Worm (Caenorhabditis elegans) whole organism, L2 larva: Measurements from ENCODE around the gene ZK218.7.

ENCODE experiments used
- F13H6.1 ChIP-seq: sonication (generic microtip); optimal IDR thresholded peaks from 2 replicates; lab custom pipeline; 2016; ENCODE audit warnings: missing genetic modification characterization, missing compliant biosample characterization
- ZK546.5 ChIP-seq: sonication (generic microtip); optimal IDR thresholded peaks from 2 replicates; lab custom pipeline; 2017; ENCODE audit warnings: missing biosample characterization, missing genetic modification characterization
- aly-2 ChIP-seq: fragments of 150-350 bp; optimal IDR thresholded peaks from 2 replicates; lab custom pipeline; 2014; ENCODE audit warnings: missing biosample characterization, missing genetic modification characterization
- ama-1 ChIP-seq: fragments of 150-350 bp; optimal IDR thresholded peaks from 2 replicates; lab custom pipeline; 2018; ENCODE audit warnings: inconsistent platforms
- crh-2 ChIP-seq: sonication (generic microtip); optimal IDR thresholded peaks from 2 replicates; lab custom pipeline; 2017; ENCODE audit warnings: missing biosample characterization, missing genetic modification characterization
- egl-27 ChIP-seq: sonication (generic microtip); optimal IDR thresholded peaks from 3 replicates; lab custom pipeline; 2017; ENCODE audit warnings: missing biosample characterization, missing genetic modification reagents, missing genetic modification characterization
- fos-1 ChIP-seq: fragments of 150-350 bp; optimal IDR thresholded peaks from 2 replicates; lab custom pipeline; 2014; ENCODE audit warnings: missing biosample characterization, missing genetic modification characterization
- lin-13 ChIP-seq: fragments of 150-350 bp; optimal IDR thresholded peaks from 2 replicates; lab custom pipeline; 2014; ENCODE audit warnings: missing biosample characterization, missing genetic modification reagents, missing genetic modification characterization
- mdl-1 ChIP-seq, 2 experiments: fragments of 150-350 bp in 1 of 2; sonication (generic microtip) in 1 of 2; optimal IDR thresholded peaks; 2 replicates each; lab custom pipeline; 2017; ENCODE audit warnings: missing biosample characterization in 2 of 2, missing genetic modification characterization in 2 of 2
- nhr-25 ChIP-seq: fragments of 150-350 bp; sonication (generic microtip); optimal IDR thresholded peaks from 3 replicates; lab custom pipeline; 2014; ENCODE audit warnings: missing biosample characterization, missing genetic modification characterization
- peb-1 ChIP-seq: fragments of 150-350 bp; optimal IDR thresholded peaks from 2 replicates; lab custom pipeline; 2014; ENCODE audit warnings: missing biosample characterization, missing genetic modification characterization
- snpc-4 ChIP-seq: fragments of 150-350 bp; optimal IDR thresholded peaks from 2 replicates; lab custom pipeline; 2014; ENCODE audit warnings: missing biosample characterization, missing genetic modification characterization
- unc-39 ChIP-seq: fragments of 150-350 bp; optimal IDR thresholded peaks from 2 replicates; lab custom pipeline; 2014; ENCODE audit warnings: missing biosample characterization, missing genetic modification characterization
- zag-1 ChIP-seq: fragments of 150-350 bp; optimal IDR thresholded peaks from 2 replicates; lab custom pipeline; 2014; ENCODE audit warnings: missing biosample characterization, missing genetic modification characterization

DNA sequence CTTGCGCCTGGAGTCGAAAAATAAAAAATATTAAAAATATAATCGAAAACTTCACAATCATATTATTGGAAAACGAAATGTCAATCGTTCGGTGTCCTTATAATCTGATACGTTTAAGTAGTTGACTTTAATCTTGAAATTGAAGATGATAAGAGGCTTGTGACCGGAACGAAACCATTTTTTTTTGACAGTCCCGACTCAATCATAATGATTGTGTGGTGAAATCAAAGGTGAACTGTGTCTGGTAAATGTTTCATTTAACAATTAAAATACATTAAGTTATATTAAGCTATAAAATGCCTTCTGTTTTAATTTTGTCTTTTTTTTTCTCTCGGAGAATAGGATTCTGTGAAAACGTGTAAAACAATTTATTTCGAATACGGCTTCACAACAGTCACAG lies 27.7 kb upstream of the ZK218.7 start, which contains the start of gene T05E12.3:
- TF ChIP-seq unc-39 (tag; lab: Kevin White, UChicago): no peak
- TF ChIP-seq mdl-1 (tag; optimal IDR thresholded peaks at IDR 0.05; lab: Kevin White, UChicago): no peak
- TF ChIP-seq egl-27 (tag; lab: Kevin White, UChicago): no peak
- TF ChIP-seq snpc-4 (tag; lab: Kevin White, UChicago): no peak
- no peak for TF ChIP-seq peb-1
- no peak for TF ChIP-seq ama-1 (lab: Kevin White, UChicago)
- TF ChIP-seq ZK546.5: no peak
- no peak for TF ChIP-seq lin-13 (GFP tag; lab: Kevin White, UChicago)
- no peak for TF ChIP-seq nhr-25 (tag; lab: Kevin White, UChicago)
- no peak for TF ChIP-seq crh-2 (tag; lab: Kevin White, UChicago)
- TF ChIP-seq aly-2: no peak
- no peak for TF ChIP-seq F13H6.1
- no peak for TF ChIP-seq fos-1 (tag; lab: Kevin White, UChicago)
- TF ChIP-seq zag-1: no peak
